Fruit fly (Drosophila melanogaster) whole organism, prepupa: ENCODE data around the gene RhoGAP19D.

Experiments used
- CG10669 ChIP-seq: fragments of 200-800 bp; sonication (Bioruptor generic); optimal IDR thresholded peaks from 3 replicates; lab custom pipeline; 2018; ENCODE audit warnings: missing biosample characterization, mild to moderate bottlenecking, missing genetic modification characterization, moderate library complexity
- CG11762 ChIP-seq: fragments of 200-800 bp; sonication (Bioruptor generic); optimal IDR thresholded peaks from 3 replicates; lab custom pipeline; 2016; ENCODE audit warnings: missing biosample characterization, missing genetic modification characterization; ENCODE audit not compliant: insufficient read depth
- CG11902 ChIP-seq: fragments of 200-800 bp; sonication (Bioruptor generic); optimal IDR thresholded peaks from 3 replicates; lab custom pipeline; 2016; ENCODE audit warnings: missing biosample characterization, missing genetic modification characterization
- CG15336 ChIP-seq: fragments of 200-800 bp; sonication (Bioruptor generic); IDR thresholded peaks from 2 replicates; pipeline ENCODE4 v1.3.6; 2022; ENCODE audit warnings: missing biosample characterization, missing genetic modification characterization
- CG31627 ChIP-seq: fragments of 200-800 bp; sonication (Bioruptor generic); optimal IDR thresholded peaks from 3 replicates; lab custom pipeline; 2016; ENCODE audit warnings: missing biosample characterization, missing genetic modification characterization
- CG32006 ChIP-seq: fragments of 200-800 bp; sonication (Bioruptor generic); optimal IDR thresholded peaks from 3 replicates; lab custom pipeline; 2017; ENCODE audit warnings: missing biosample characterization, mild to moderate bottlenecking, missing genetic modification characterization
- CG34406 ChIP-seq: fragments of 200-800 bp; sonication (Bioruptor generic); optimal IDR thresholded peaks from 3 replicates; lab custom pipeline; 2016; ENCODE audit warnings: missing biosample characterization, missing genetic modification characterization
- CG3919 ChIP-seq: fragments of 200-800 bp; sonication (Bioruptor generic); optimal IDR thresholded peaks from 3 replicates; lab custom pipeline; 2016; ENCODE audit warnings: missing biosample characterization, missing genetic modification characterization
- CG4318 ChIP-seq: fragments of 200-800 bp; sonication (Bioruptor generic); optimal IDR thresholded peaks from 3 replicates; lab custom pipeline; 2017; ENCODE audit warnings: missing biosample characterization, mild to moderate bottlenecking, missing genetic modification characterization
- CG6163 ChIP-seq: fragments of 200-800 bp; sonication (Bioruptor generic); IDR thresholded peaks from 3 replicates; pipeline ENCODE4 v1.3.6; 2022; ENCODE audit warnings: missing biosample characterization, missing genetic modification characterization
- CG6276 ChIP-seq: fragments of 200-800 bp; sonication (Bioruptor generic); optimal IDR thresholded peaks from 2 replicates; lab custom pipeline; 2017; ENCODE audit warnings: missing biosample characterization, mild to moderate bottlenecking, missing genetic modification characterization
- CG6792 ChIP-seq: fragments of 200-800 bp; sonication (Bioruptor generic); optimal IDR thresholded peaks from 3 replicates; lab custom pipeline; 2016; ENCODE audit warnings: missing biosample characterization, missing genetic modification characterization
- CG6808 ChIP-seq: fragments of 200-800 bp; sonication (Bioruptor generic); optimal IDR thresholded peaks from 3 replicates; lab custom pipeline; 2017; ENCODE audit warnings: missing biosample characterization, missing genetic modification characterization, mild to moderate bottlenecking, moderate library complexity, missing genetic modification reagents
- CG6854 ChIP-seq: fragments of 200-800 bp; sonication (Bioruptor generic); optimal IDR thresholded peaks from 2 replicates; lab custom pipeline; 2017; ENCODE audit warnings: missing biosample characterization, mild to moderate bottlenecking, missing genetic modification characterization
- CG7368 ChIP-seq: fragments of 200-800 bp; sonication (Bioruptor generic); optimal IDR thresholded peaks from 3 replicates; lab custom pipeline; 2016; ENCODE audit warnings: missing biosample characterization, missing genetic modification characterization
- CG8119 ChIP-seq: fragments of 200-800 bp; sonication (Bioruptor generic); IDR thresholded peaks from 3 replicates; pipeline ENCODE4 v1.3.6; 2022; ENCODE audit warnings: missing biosample characterization, missing genetic modification characterization
- CG8319 ChIP-seq: fragments of 200-800 bp; sonication (Bioruptor generic); optimal IDR thresholded peaks from 3 replicates; lab custom pipeline; 2016; ENCODE audit warnings: missing biosample characterization, missing genetic modification characterization
- Eip78C ChIP-seq: fragments of 200-800 bp; sonication (Bioruptor generic); peaks from one replicate; lab custom pipeline; 2016; ENCODE audit warnings: missing biosample characterization, missing genetic modification characterization
- Eip93F ChIP-seq: fragments of 200-800 bp; sonication (Bioruptor generic); optimal IDR thresholded peaks from 2 replicates; lab custom pipeline; 2016; ENCODE audit warnings: missing biosample characterization, mild to moderate bottlenecking, missing genetic modification characterization
- Ets21C ChIP-seq: fragments of 200-800 bp; sonication (Bioruptor generic); optimal IDR thresholded peaks from 3 replicates; lab custom pipeline; 2016; ENCODE audit warnings: missing biosample characterization, missing genetic modification characterization
- Ets96B ChIP-seq: fragments of 200-800 bp; optimal IDR thresholded peaks from 2 replicates; lab custom pipeline; 2019; ENCODE audit warnings: missing biosample characterization, mild to moderate bottlenecking, missing genetic modification characterization, moderate library complexity
- Gug ChIP-seq: fragments of 200-800 bp; sonication (Bioruptor generic); IDR thresholded peaks from 2 replicates; pipeline ENCODE4 v1.3.6; 2022; ENCODE audit warnings: missing biosample characterization, missing genetic modification characterization
- Hr39 ChIP-seq: fragments of 200-800 bp; sonication (Bioruptor generic); optimal IDR thresholded peaks from 2 replicates; lab custom pipeline; 2016; ENCODE audit warnings: missing biosample characterization, missing genetic modification characterization
- Hr4 ChIP-seq: fragments of 200-800 bp; sonication (Bioruptor generic); optimal IDR thresholded peaks from 3 replicates; lab custom pipeline; 2016; ENCODE audit warnings: missing biosample characterization, missing genetic modification characterization
- Met ChIP-seq: fragments of 200-800 bp; sonication (Bioruptor generic); optimal IDR thresholded peaks from 3 replicates; lab custom pipeline; 2016; ENCODE audit warnings: missing biosample characterization, missing genetic modification characterization
- OdsH ChIP-seq: fragments of 200-800 bp; sonication (Bioruptor generic); optimal IDR thresholded peaks from 3 replicates; lab custom pipeline; 2016; ENCODE audit warnings: missing biosample characterization, missing genetic modification characterization
- Sox14 ChIP-seq: fragments of 200-800 bp; sonication (Bioruptor generic); optimal IDR thresholded peaks from 3 replicates; lab custom pipeline; 2016; ENCODE audit warnings: missing biosample characterization, missing genetic modification characterization
- acj6 ChIP-seq: fragments of 200-800 bp; sonication (Bioruptor generic); optimal IDR thresholded peaks from 3 replicates; lab custom pipeline; 2016; ENCODE audit warnings: missing biosample characterization, missing genetic modification characterization
- cyc ChIP-seq: fragments of 200-800 bp; sonication (Bioruptor generic); optimal IDR thresholded peaks from 3 replicates; lab custom pipeline; 2016; ENCODE audit warnings: missing biosample characterization, missing genetic modification characterization
- dsx ChIP-seq: fragments of 200-800 bp; optimal IDR thresholded peaks from 3 replicates; lab custom pipeline; 2019; ENCODE audit warnings: missing biosample characterization, mild to moderate bottlenecking, missing genetic modification characterization, moderate library complexity; ENCODE audit not compliant: poor library complexity, severe bottlenecking
- eg ChIP-seq: fragments of 200-800 bp; sonication (Bioruptor generic); IDR thresholded peaks from 3 replicates; pipeline ENCODE4 v1.3.6; 2022; ENCODE audit warnings: missing biosample characterization, missing genetic modification characterization
- fd59A ChIP-seq: fragments of 200-800 bp; sonication (Bioruptor generic); optimal IDR thresholded peaks from 2 replicates; lab custom pipeline; 2017; ENCODE audit warnings: missing biosample characterization, mild to moderate bottlenecking, missing genetic modification characterization, missing genetic modification reagents
- fd85E ChIP-seq: fragments of 200-800 bp; sonication (Bioruptor generic); optimal IDR thresholded peaks from 3 replicates; lab custom pipeline; 2016; ENCODE audit warnings: missing biosample characterization, missing genetic modification characterization
- fkh ChIP-seq: fragments of 200-800 bp; sonication (Bioruptor generic); optimal IDR thresholded peaks from 3 replicates; lab custom pipeline; 2017; ENCODE audit warnings: missing biosample characterization, mild to moderate bottlenecking, missing genetic modification characterization, moderate library complexity
- lz ChIP-seq: fragments of 200-800 bp; sonication (Bioruptor generic); optimal IDR thresholded peaks from 3 replicates; lab custom pipeline; 2016; ENCODE audit warnings: missing biosample characterization, missing genetic modification characterization
- net ChIP-seq: fragments of 200-800 bp; sonication (Bioruptor generic); optimal IDR thresholded peaks from 3 replicates; lab custom pipeline; 2016; ENCODE audit warnings: missing biosample characterization, missing genetic modification characterization
- salr ChIP-seq, 2 experiments: fragments of 200-800 bp; sonication (Bioruptor generic); optimal IDR thresholded peaks; 3 replicates each; lab custom pipeline; 2016 to 2018; ENCODE audit warnings: missing biosample characterization in 2 of 2, missing genetic modification characterization in 2 of 2, mild to moderate bottlenecking in 1 of 2
- spab ChIP-seq: fragments of 200-800 bp; sonication (Bioruptor generic); optimal IDR thresholded peaks from 2 replicates; lab custom pipeline; 2017; ENCODE audit warnings: missing biosample characterization, mild to moderate bottlenecking, missing genetic modification characterization, missing genetic modification reagents
- svp ChIP-seq: fragments of 200-800 bp; sonication (Bioruptor generic); peaks from one replicate; lab custom pipeline; 2016; ENCODE audit warnings: missing biosample characterization, missing genetic modification characterization
- topi ChIP-seq: fragments of 200-800 bp; sonication (Bioruptor generic); optimal IDR thresholded peaks from 3 replicates; lab custom pipeline; 2016; ENCODE audit warnings: missing biosample characterization, missing genetic modification characterization
- vri ChIP-seq: fragments of 200-800 bp; sonication (Bioruptor generic); optimal IDR thresholded peaks from 3 replicates; lab custom pipeline; 2016; ENCODE audit warnings: missing biosample characterization, mild to moderate bottlenecking, missing genetic modification characterization

RhoGAP19D gene

DNA sequence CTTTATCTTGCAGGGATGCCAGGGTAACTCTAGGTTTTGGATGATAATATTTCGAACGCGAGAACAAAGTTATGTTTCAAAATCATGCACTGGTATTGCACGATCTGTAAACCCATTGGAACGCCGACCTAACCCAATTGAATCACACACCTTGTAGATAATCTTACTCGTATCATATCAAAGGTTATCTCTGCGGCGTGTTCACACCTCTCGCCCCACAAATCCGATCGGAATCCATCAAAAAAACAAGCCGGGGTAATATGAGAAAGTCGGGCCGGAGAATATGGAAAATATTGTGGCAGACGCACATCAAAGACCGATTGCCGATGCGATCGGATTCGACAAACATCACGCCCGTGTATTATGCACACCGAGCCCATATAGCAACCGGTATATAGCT is 15.4 kb downstream of the RhoGAP19D start:
- peak; percentile 7 for TF ChIP-seq Eip78C (GFP tag; lab: Kevin White, UChicago)
- peak; percentile 5 for TF ChIP-seq vri (GFP tag; lab: Kevin White, UChicago)
- TF ChIP-seq net (GFP tag; lab: Kevin White, UChicago), result no peak
- no peak for TF ChIP-seq Sox14 (GFP tag; lab: Kevin White, UChicago)
- TF ChIP-seq svp (GFP tag; lab: Kevin White, UChicago), result peak; percentile 96

DNA sequence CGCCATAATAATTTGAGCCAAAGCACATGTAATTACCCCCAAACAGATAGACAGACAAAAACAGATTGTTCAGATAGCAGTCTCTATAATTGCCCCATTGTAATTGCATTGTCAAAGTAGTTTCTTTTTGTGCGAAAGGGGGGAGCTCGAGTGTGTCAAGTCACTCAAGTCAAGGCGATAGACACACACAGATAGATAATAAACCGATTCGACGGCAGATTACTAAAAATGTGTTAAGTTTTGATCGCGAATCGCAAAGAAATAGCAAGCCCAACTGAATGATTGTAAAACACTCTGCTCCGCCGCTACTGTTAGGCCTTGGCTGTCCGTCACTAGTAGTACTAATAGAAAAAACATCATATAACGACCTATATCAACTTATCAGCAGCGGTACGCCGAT is 17.8 kb downstream of the RhoGAP19D start:
- TF ChIP-seq Met (GFP tag; lab: Kevin White, UChicago) (no peak), CG4318 (GFP tag; lab: Kevin White, UChicago) (no peak), fd59A (GFP tag; lab: Kevin White, UChicago) (no peak), Sox14 (GFP tag; lab: Kevin White, UChicago) (no peak), Ets96B (tag; lab: Kevin White, UChicago) (no peak), CG10669 (GFP tag; lab: Kevin White, UChicago) (no peak), fd85E (GFP tag; lab: Kevin White, UChicago) (no peak), CG7368 (GFP tag; lab: Kevin White, UChicago) (no peak), CG3919 (GFP tag; lab: Kevin White, UChicago) (no peak)

DNA sequence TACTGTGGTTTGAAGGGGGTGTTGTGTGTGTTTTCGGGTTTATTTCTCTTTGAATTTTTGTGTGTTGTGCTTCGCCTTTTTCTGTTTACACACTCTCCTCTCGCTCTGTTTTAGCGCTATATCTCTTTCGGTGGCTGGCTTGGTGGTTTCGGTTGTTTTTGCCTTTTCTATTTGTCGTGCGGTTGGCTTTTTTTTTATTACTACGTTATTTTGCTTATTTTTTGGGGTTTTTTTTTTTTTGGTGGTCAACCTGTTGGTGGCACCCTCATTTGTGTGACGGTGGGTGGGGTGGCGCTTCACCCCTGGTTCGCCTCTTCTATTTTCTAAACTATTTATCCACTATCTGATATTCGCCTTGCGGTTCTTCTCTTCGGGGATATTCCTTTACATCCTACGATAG is 19.6 kb downstream of the RhoGAP19D start:
- TF ChIP-seq dsx (GFP tag; lab: Kevin White, UChicago) (no peak), fd85E (GFP tag; lab: Kevin White, UChicago) (no peak), CG11762 (no peak), CG8319 (GFP tag; lab: Kevin White, UChicago) (no peak), fkh (GFP tag; lab: Kevin White, UChicago) (no peak), CG34406 (GFP tag; lab: Kevin White, UChicago) (no peak), Ets21C (GFP tag; lab: Kevin White, UChicago) (no peak), CG6276 (GFP tag; lab: Kevin White, UChicago) (peak; percentile 65), Hr4 (GFP tag; lab: Kevin White, UChicago) (peak; percentile 18), topi (no peak), Sox14 (GFP tag; lab: Kevin White, UChicago) (no peak), CG32006 (GFP tag; lab: Kevin White, UChicago) (no peak), CG6792 (no peak), CG15336 (peak; percentile 65), Gug (no peak), OdsH (GFP tag; lab: Kevin White, UChicago) (no peak), Hr39 (GFP tag; lab: Kevin White, UChicago) (no peak), CG11902 (GFP tag; lab: Kevin White, UChicago) (no peak), vri (GFP tag; lab: Kevin White, UChicago) (no peak), CG31627 (no peak), salr (GFP tag; optimal IDR thresholded peaks at IDR 0.05; lab: Kevin White, UChicago) (no peak), svp (GFP tag; lab: Kevin White, UChicago) (no peak), Eip93F (GFP tag; lab: Kevin White, UChicago) (no peak), cyc (no peak), CG6854 (no peak), CG6808 (GFP tag; lab: Kevin White, UChicago) (no peak), CG8119 (peak; percentile 79), eg (GFP tag; lab: Robert Waterston, UW) (peak; percentile 79), lz (GFP tag; lab: Kevin White, UChicago) (no peak), Ets96B (tag; lab: Kevin White, UChicago) (no peak), net (GFP tag; lab: Kevin White, UChicago) (no peak), Eip78C (GFP tag; lab: Kevin White, UChicago) (peak; percentile 55), CG6163 (peak; percentile 54; the same call in 2 of the 3 replicates), spab (GFP tag; lab: Kevin White, UChicago) (no peak), acj6 (no peak)
